Fruit fly (Drosophila melanogaster) whole organism, prepupa: ENCODE measurements around the gene CG32772.

Experiments
- Blimp-1 ChIP-seq: fragments of 200-800 bp; sonication (Bioruptor generic); optimal IDR thresholded peaks from 3 replicates; lab custom pipeline; 2017; ENCODE audit warnings: missing biosample characterization, missing genetic modification characterization, mild to moderate bottlenecking, moderate library complexity, missing genetic modification reagents
- CG10669 ChIP-seq: fragments of 200-800 bp; sonication (Bioruptor generic); optimal IDR thresholded peaks from 3 replicates; lab custom pipeline; 2018; ENCODE audit warnings: missing biosample characterization, mild to moderate bottlenecking, missing genetic modification characterization, moderate library complexity
- CG15336 ChIP-seq: fragments of 200-800 bp; sonication (Bioruptor generic); IDR thresholded peaks from 2 replicates; pipeline ENCODE4 v1.3.6; 2022; ENCODE audit warnings: missing biosample characterization, missing genetic modification characterization
- CG1621 ChIP-seq: fragments of 200-800 bp; sonication (Bioruptor generic); optimal IDR thresholded peaks from 3 replicates; lab custom pipeline; 2018; ENCODE audit warnings: missing biosample characterization, mild to moderate bottlenecking, missing genetic modification characterization
- CG31627 ChIP-seq: fragments of 200-800 bp; sonication (Bioruptor generic); optimal IDR thresholded peaks from 3 replicates; lab custom pipeline; 2016; ENCODE audit warnings: missing biosample characterization, missing genetic modification characterization
- CG32006 ChIP-seq: fragments of 200-800 bp; sonication (Bioruptor generic); optimal IDR thresholded peaks from 3 replicates; lab custom pipeline; 2017; ENCODE audit warnings: missing biosample characterization, mild to moderate bottlenecking, missing genetic modification characterization
- CG34406 ChIP-seq: fragments of 200-800 bp; sonication (Bioruptor generic); optimal IDR thresholded peaks from 3 replicates; lab custom pipeline; 2016; ENCODE audit warnings: missing biosample characterization, missing genetic modification characterization
- CG3919 ChIP-seq: fragments of 200-800 bp; sonication (Bioruptor generic); optimal IDR thresholded peaks from 3 replicates; lab custom pipeline; 2016; ENCODE audit warnings: missing biosample characterization, missing genetic modification characterization
- CG6163 ChIP-seq: fragments of 200-800 bp; sonication (Bioruptor generic); IDR thresholded peaks from 3 replicates; pipeline ENCODE4 v1.3.6; 2022; ENCODE audit warnings: missing biosample characterization, missing genetic modification characterization
- CG6792 ChIP-seq: fragments of 200-800 bp; sonication (Bioruptor generic); optimal IDR thresholded peaks from 3 replicates; lab custom pipeline; 2016; ENCODE audit warnings: missing biosample characterization, missing genetic modification characterization
- CG6808 ChIP-seq: fragments of 200-800 bp; sonication (Bioruptor generic); optimal IDR thresholded peaks from 3 replicates; lab custom pipeline; 2017; ENCODE audit warnings: missing biosample characterization, missing genetic modification characterization, mild to moderate bottlenecking, moderate library complexity, missing genetic modification reagents
- CG6854 ChIP-seq: fragments of 200-800 bp; sonication (Bioruptor generic); optimal IDR thresholded peaks from 2 replicates; lab custom pipeline; 2017; ENCODE audit warnings: missing biosample characterization, mild to moderate bottlenecking, missing genetic modification characterization
- Eip75B ChIP-seq: fragments of 200-800 bp; sonication (Bioruptor generic); optimal IDR thresholded peaks from 3 replicates; lab custom pipeline; 2016; ENCODE audit warnings: missing biosample characterization, missing genetic modification characterization
- Eip78C ChIP-seq: fragments of 200-800 bp; sonication (Bioruptor generic); peaks from one replicate; lab custom pipeline; 2016; ENCODE audit warnings: missing biosample characterization, missing genetic modification characterization
- Eip93F ChIP-seq: fragments of 200-800 bp; sonication (Bioruptor generic); optimal IDR thresholded peaks from 2 replicates; lab custom pipeline; 2016; ENCODE audit warnings: missing biosample characterization, mild to moderate bottlenecking, missing genetic modification characterization
- Ets21C ChIP-seq: fragments of 200-800 bp; sonication (Bioruptor generic); optimal IDR thresholded peaks from 3 replicates; lab custom pipeline; 2016; ENCODE audit warnings: missing biosample characterization, missing genetic modification characterization
- Gug ChIP-seq: fragments of 200-800 bp; sonication (Bioruptor generic); IDR thresholded peaks from 2 replicates; pipeline ENCODE4 v1.3.6; 2022; ENCODE audit warnings: missing biosample characterization, missing genetic modification characterization
- Hr4 ChIP-seq: fragments of 200-800 bp; sonication (Bioruptor generic); optimal IDR thresholded peaks from 3 replicates; lab custom pipeline; 2016; ENCODE audit warnings: missing biosample characterization, missing genetic modification characterization
- Lpt ChIP-seq: fragments of 200-800 bp; sonication (Bioruptor generic); optimal IDR thresholded peaks from 3 replicates; lab custom pipeline; 2016; ENCODE audit warnings: missing biosample characterization, missing genetic modification characterization
- OdsH ChIP-seq: fragments of 200-800 bp; sonication (Bioruptor generic); optimal IDR thresholded peaks from 3 replicates; lab custom pipeline; 2016; ENCODE audit warnings: missing biosample characterization, missing genetic modification characterization
- Smox ChIP-seq: fragments of 200-800 bp; sonication (Bioruptor generic); optimal IDR thresholded peaks from 3 replicates; lab custom pipeline; 2016; ENCODE audit warnings: missing biosample characterization, missing genetic modification characterization
- Sox102F ChIP-seq: fragments of 200-800 bp; sonication (Bioruptor generic); optimal IDR thresholded peaks from 2 replicates; lab custom pipeline; 2016; ENCODE audit warnings: missing biosample characterization, mild to moderate bottlenecking, missing genetic modification characterization
- Sox15 ChIP-seq: fragments of 200-800 bp; sonication (Bioruptor generic); optimal IDR thresholded peaks from 3 replicates; lab custom pipeline; 2016; ENCODE audit warnings: missing biosample characterization, missing genetic modification characterization
- achi ChIP-seq: fragments of 200-800 bp; sonication (Bioruptor generic); optimal IDR thresholded peaks from 3 replicates; lab custom pipeline; 2016; ENCODE audit warnings: missing biosample characterization, missing genetic modification characterization
- acj6 ChIP-seq: fragments of 200-800 bp; sonication (Bioruptor generic); optimal IDR thresholded peaks from 3 replicates; lab custom pipeline; 2016; ENCODE audit warnings: missing biosample characterization, missing genetic modification characterization
- dac ChIP-seq: fragments of 200-800 bp; sonication (Bioruptor generic); optimal IDR thresholded peaks from 2 replicates; lab custom pipeline; 2017; ENCODE audit warnings: missing biosample characterization, mild to moderate bottlenecking, missing genetic modification characterization
- dsx ChIP-seq: fragments of 200-800 bp; optimal IDR thresholded peaks from 3 replicates; lab custom pipeline; 2019; ENCODE audit warnings: missing biosample characterization, mild to moderate bottlenecking, missing genetic modification characterization, moderate library complexity; ENCODE audit not compliant: poor library complexity, severe bottlenecking
- eg ChIP-seq: fragments of 200-800 bp; sonication (Bioruptor generic); IDR thresholded peaks from 3 replicates; pipeline ENCODE4 v1.3.6; 2022; ENCODE audit warnings: missing biosample characterization, missing genetic modification characterization
- esn ChIP-seq: fragments of 200-800 bp; sonication (Bioruptor generic); optimal IDR thresholded peaks from 2 replicates; lab custom pipeline; 2016; ENCODE audit warnings: missing biosample characterization, mild to moderate bottlenecking, missing genetic modification characterization, moderate library complexity
- fd59A ChIP-seq: fragments of 200-800 bp; sonication (Bioruptor generic); optimal IDR thresholded peaks from 2 replicates; lab custom pipeline; 2017; ENCODE audit warnings: missing biosample characterization, mild to moderate bottlenecking, missing genetic modification characterization, missing genetic modification reagents
- fkh ChIP-seq: fragments of 200-800 bp; sonication (Bioruptor generic); optimal IDR thresholded peaks from 3 replicates; lab custom pipeline; 2017; ENCODE audit warnings: missing biosample characterization, mild to moderate bottlenecking, missing genetic modification characterization, moderate library complexity
- pdm3 ChIP-seq: fragments of 200-800 bp; sonication (Bioruptor generic); optimal IDR thresholded peaks from 3 replicates; lab custom pipeline; 2016; ENCODE audit warnings: missing biosample characterization, missing genetic modification characterization
- ss ChIP-seq, 2 experiments: fragments of 200-800 bp; sonication (Bioruptor generic); optimal IDR thresholded peaks; 2 replicates in 1 of 2; 3 replicates in 1 of 2; lab custom pipeline; 2017 to 2018; ENCODE audit warnings: mild to moderate bottlenecking in 2 of 2, missing biosample characterization in 2 of 2, missing genetic modification characterization in 2 of 2, moderate library complexity in 1 of 2
- svp ChIP-seq: fragments of 200-800 bp; sonication (Bioruptor generic); peaks from one replicate; lab custom pipeline; 2016; ENCODE audit warnings: missing biosample characterization, missing genetic modification characterization
- vri ChIP-seq: fragments of 200-800 bp; sonication (Bioruptor generic); optimal IDR thresholded peaks from 3 replicates; lab custom pipeline; 2016; ENCODE audit warnings: missing biosample characterization, mild to moderate bottlenecking, missing genetic modification characterization

CG32772 gene

DNA sequence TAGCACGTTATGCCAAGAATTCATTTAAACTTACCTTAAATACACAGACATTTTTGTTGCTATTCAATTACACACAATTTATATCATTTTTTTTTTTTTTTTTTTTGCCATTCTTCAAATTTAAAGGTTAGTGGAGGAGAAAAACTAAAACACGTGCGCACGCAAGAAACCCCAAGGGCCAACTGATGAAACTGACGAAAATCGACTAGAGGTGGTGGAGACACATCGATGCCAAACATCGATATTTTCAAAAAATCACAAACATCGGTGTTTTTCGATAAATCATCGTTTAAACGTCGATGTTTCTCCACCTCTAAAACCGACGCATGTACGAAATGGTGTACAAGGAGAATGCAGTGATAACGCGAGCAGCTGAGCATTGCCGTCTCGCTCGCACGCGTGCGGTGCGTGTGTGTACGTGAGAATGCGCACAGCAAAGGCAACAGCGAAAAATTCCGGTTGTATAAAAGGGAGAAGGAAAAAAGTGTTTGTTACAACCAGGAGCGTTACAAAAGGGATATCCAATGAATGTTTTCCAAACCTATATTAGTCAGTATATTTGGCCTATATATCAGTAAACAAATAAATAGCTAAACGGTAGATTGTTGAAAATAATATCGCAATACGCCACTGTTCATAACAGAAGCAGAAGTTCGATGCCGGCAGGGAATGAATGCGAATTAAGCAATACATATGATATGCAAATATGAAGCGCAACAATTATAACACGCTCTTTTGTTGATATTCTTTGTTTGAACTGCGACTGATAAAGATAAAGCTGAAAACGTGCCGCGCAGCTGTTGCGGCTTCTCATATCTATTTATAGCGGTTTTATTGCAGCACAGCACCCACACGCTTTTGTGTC lies 27.3 kb downstream of the CG32772 start (continued):
- peak; percentile 6 for TF ChIP-seq Hr4 (GFP tag; lab: Kevin White, UChicago)
- TF ChIP-seq Eip93F (GFP tag; lab: Kevin White, UChicago) = peak; percentile 2
- TF ChIP-seq Lpt (GFP tag; lab: Kevin White, UChicago) = no peak
- TF ChIP-seq pdm3 = peak; percentile 35
- TF ChIP-seq Sox15 = no peak

DNA sequence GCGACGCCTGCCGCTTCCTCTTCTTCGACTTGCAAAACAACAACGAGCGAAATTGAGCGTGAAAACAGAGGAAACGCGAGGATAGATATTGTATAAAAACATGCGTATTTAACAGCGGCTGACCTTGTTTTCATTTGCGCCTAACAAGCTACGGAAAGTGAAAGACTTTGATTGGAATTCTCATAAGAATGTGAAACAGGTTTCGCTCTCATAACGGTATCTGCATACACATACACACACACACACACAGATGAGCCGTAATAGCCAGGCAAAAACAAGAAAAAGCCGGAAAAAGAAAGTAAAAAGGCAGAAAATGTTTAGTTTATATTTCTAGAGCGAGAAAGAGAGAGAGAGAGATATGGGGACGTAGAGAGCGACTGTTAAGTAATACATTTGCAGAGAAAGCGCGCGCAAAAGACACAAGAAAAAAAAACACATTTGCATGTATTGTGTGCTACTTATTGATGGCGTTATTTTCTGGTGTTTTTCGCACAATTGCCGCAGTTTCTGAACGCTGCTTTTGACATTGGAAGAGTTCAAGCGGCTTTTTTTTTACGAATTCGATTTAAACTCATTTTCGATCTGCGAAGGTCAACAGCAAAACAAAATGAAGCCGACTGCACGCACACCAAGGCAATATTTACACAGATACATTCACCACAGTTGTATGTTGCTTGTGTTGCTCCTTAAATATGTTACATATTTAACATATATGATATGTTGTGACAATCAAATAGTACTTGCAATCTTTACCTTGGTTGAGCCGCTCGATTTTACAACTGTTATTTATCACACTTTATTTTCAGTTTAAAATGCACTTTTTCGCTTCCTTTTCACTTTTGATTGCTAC lies 28.5 kb downstream of the CG32772 start:
- TF ChIP-seq Sox102F (GFP tag; lab: Kevin White, UChicago) (peak; percentile 15), fkh (GFP tag; lab: Kevin White, UChicago) (peak; percentile 60), Blimp-1 (GFP tag; lab: Kevin White, UChicago) (peak; percentile 74), vri (GFP tag; lab: Kevin White, UChicago) (peak; percentile 95), dsx (GFP tag; lab: Kevin White, UChicago) (no peak), esn (GFP tag; lab: Kevin White, UChicago) (peak; percentile 4), achi (peak; percentile 66), CG6854 (no peak), Eip78C (GFP tag; lab: Kevin White, UChicago) (peak; percentile 79), ss (GFP tag; optimal IDR thresholded peaks at IDR 0.05; lab: Kevin White, UChicago) (peak; percentile 15 to 41), svp (GFP tag; lab: Kevin White, UChicago) (peak; percentile 59)

DNA sequence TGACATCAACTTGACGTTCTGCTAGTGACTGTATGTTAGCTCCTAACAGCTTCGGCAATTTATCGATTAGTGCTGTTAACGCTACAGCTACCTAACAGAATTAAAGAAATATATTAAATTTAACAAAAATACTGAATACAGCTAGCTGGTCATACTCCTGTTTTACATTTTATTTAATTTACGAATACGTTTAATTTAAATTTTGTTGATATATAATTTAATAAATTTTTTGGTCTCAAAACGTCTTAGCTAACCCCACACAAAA lies 29.1 kb downstream of the CG32772 start, which contains the start of gene CG44774:
Gene CG44774, minus strand, starts transcription at position 34 of the 265 bp plus-strand sequence.
- TF ChIP-seq esn (GFP tag; lab: Kevin White, UChicago) (no peak), Sox102F (GFP tag; lab: Kevin White, UChicago) (no peak)

DNA sequence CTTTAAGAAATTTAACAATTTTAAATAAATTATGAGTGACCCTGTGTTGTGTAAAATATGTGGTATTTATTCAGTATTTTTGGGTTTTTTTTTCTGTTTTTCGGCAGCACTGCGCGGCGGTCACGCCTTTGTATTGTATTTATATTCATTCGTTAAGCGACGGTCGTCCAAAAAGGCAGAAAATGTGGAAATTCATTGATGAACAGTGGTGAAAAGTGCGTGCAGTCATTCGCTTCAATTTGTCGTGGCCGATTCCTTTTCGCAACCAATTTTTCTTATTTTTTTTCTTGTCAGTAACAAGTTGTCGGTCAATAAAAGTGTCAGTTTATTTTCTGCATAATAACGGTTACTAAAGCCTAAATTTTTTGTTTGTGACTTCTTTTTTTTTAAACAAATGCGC lies 30.1 kb downstream of the CG32772 start, which contains the start of gene Ptp4E:
Gene Ptp4E, plus strand, starts transcription at position 143 of the 400 bp plus-strand sequence.
- TF ChIP-seq CG6792 (GFP tag; lab: Kevin White, UChicago) = no peak
- peak; percentile 61 for TF ChIP-seq Eip78C (GFP tag; lab: Kevin White, UChicago)
- no peak for TF ChIP-seq Hr4 (GFP tag; lab: Kevin White, UChicago)
- TF ChIP-seq CG6854 = peak; percentile 6
- no peak for TF ChIP-seq CG1621 (tag; lab: Kevin White, UChicago)
- no peak for TF ChIP-seq esn (GFP tag; lab: Kevin White, UChicago)
- TF ChIP-seq Sox102F (GFP tag; lab: Kevin White, UChicago) = peak; percentile 10
- TF ChIP-seq Eip75B = no peak
- no peak for TF ChIP-seq CG6808
- peak; percentile 22 to 26 for TF ChIP-seq ss (GFP tag; optimal IDR thresholded peaks at IDR 0.05; lab: Kevin White, UChicago)
- TF ChIP-seq Ets21C (GFP tag; lab: Kevin White, UChicago) = no peak
- TF ChIP-seq vri (GFP tag; lab: Kevin White, UChicago) = peak; percentile 7
- peak; percentile 20 for TF ChIP-seq CG3919 (GFP tag; lab: Kevin White, UChicago)
- TF ChIP-seq fd59A = no peak
- no peak for TF ChIP-seq OdsH (GFP tag; lab: Kevin White, UChicago)
- peak; percentile 20 for TF ChIP-seq pdm3
- peak; percentile 53 for TF ChIP-seq svp (GFP tag; lab: Kevin White, UChicago)
- TF ChIP-seq Gug (GFP tag; lab: Robert Waterston, UW) = no peak

DNA sequence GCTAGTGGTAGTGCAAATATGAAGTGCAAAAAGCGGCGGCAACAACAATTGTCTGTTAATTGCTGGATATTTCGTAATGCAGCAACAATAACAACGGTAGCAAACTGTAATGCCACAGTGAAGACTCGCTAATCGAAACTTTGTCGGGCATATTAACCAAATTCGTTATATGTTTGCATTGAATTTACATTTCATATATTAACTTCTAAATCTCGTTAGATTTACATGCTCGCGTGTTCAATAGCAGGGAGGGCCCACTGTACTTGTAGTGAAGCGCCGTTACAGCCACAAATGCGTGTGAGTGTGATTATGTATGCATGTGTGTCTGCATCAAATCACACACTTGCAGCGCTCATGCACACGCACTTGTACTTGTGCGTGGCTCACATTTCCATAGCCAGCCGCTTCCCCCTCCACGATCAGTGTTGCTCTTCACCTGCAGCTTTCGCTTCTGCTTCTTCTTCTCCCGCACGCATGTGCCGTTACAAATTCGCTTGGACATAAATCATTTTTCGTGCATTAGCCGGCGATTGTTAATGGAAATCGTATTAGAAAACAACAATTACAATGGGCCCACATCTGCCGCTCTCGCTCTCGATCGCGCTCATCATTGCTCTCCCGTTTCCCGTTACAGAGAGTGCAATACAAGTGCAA lies 31.0 kb downstream of the CG32772 start:
- TF ChIP-seq acj6 = peak; percentile 97
- peak; percentile 98 for TF ChIP-seq CG32006 (GFP tag; lab: Kevin White, UChicago)
- peak; percentile 98 for TF ChIP-seq Hr4 (GFP tag; lab: Kevin White, UChicago)
- peak; percentile 73 for TF ChIP-seq Blimp-1 (GFP tag; lab: Kevin White, UChicago)
- TF ChIP-seq CG1621 (tag; lab: Kevin White, UChicago) = peak; percentile 97
- peak; percentile 92 for TF ChIP-seq CG6808
- peak; percentile 96 for TF ChIP-seq Lpt (GFP tag; lab: Kevin White, UChicago)
- peak; percentile 99 for TF ChIP-seq eg
- peak; percentile 23 for TF ChIP-seq fkh (GFP tag; lab: Kevin White, UChicago)
- peak; percentile 96 for TF ChIP-seq dac (GFP tag; lab: Kevin White, UChicago)
- TF ChIP-seq CG3919 (GFP tag; lab: Kevin White, UChicago) = peak; percentile 98
- peak; percentile 99 for TF ChIP-seq CG6163
- TF ChIP-seq dsx (GFP tag; lab: Kevin White, UChicago) = peak; percentile 93
- peak; percentile 95 for TF ChIP-seq esn (GFP tag; lab: Kevin White, UChicago)
- peak; percentile 96 for TF ChIP-seq CG31627 (GFP tag; lab: Kevin White, UChicago)
- peak; percentile 98 for TF ChIP-seq CG15336
- peak; percentile 89 to 95 for TF ChIP-seq ss (GFP tag; optimal IDR thresholded peaks at IDR 0.05; lab: Kevin White, UChicago)
- peak; percentile 73 for TF ChIP-seq Eip93F (GFP tag; lab: Kevin White, UChicago)
- peak; percentile 94 for TF ChIP-seq CG34406 (GFP tag; lab: Kevin White, UChicago)
- peak; percentile 96 for TF ChIP-seq CG10669 (GFP tag; lab: Kevin White, UChicago)
- TF ChIP-seq Smox (GFP tag; lab: Kevin White, UChicago) = peak; percentile 93
